Worm (Caenorhabditis elegans) whole organism, late embryonic: ENCODE measurements around the gene hot-4.

Source experiments
- T23F11.4 ChIP-seq: fragments of 200-800 bp; sonication (Bioruptor generic); optimal IDR thresholded peaks from 2 replicates; lab custom pipeline; 2018; ENCODE audit warnings: mild to moderate bottlenecking, missing genetic modification characterization, missing compliant biosample characterization
- ama-1 ChIP-seq: fragments of 150-350 bp; optimal IDR thresholded peaks from 2 replicates; lab custom pipeline; 2014
- ceh-18 ChIP-seq: sonication (generic microtip); optimal IDR thresholded peaks from 2 replicates; lab custom pipeline; 2016; ENCODE audit warnings: missing genetic modification characterization, missing compliant biosample characterization
- fkh-10 ChIP-seq: fragments of 150-350 bp; optimal IDR thresholded peaks from 2 replicates; lab custom pipeline; 2014; ENCODE audit warnings: missing biosample characterization, missing genetic modification reagents, missing genetic modification characterization
- fkh-6 ChIP-seq: sonication (generic microtip); optimal IDR thresholded peaks from 2 replicates; lab custom pipeline; 2016; ENCODE audit warnings: missing genetic modification characterization, missing compliant biosample characterization
- hlh-13 ChIP-seq: fragments of 200-800 bp; sonication (Bioruptor generic); optimal IDR thresholded peaks from 2 replicates; lab custom pipeline; 2018; ENCODE audit warnings: mild to moderate bottlenecking, missing genetic modification characterization, missing compliant biosample characterization
- nhr-11 ChIP-seq: fragments of 150-350 bp; optimal IDR thresholded peaks from 2 replicates; lab custom pipeline; 2014; ENCODE audit warnings: missing biosample characterization, missing genetic modification characterization
- nhr-232 ChIP-seq: sonication (generic microtip); optimal IDR thresholded peaks from 2 replicates; lab custom pipeline; 2016; ENCODE audit warnings: missing genetic modification characterization, missing compliant biosample characterization
- pha-2 ChIP-seq: sonication (generic microtip); optimal IDR thresholded peaks from 2 replicates; lab custom pipeline; 2017; ENCODE audit warnings: mild to moderate bottlenecking, missing genetic modification characterization, missing compliant biosample characterization
- pha-4 ChIP-seq: fragments of 150-350 bp; optimal IDR thresholded peaks from 2 replicates; lab custom pipeline; 2018; ENCODE audit warnings: missing biosample characterization, missing genetic modification reagents, missing genetic modification characterization
- pqm-1 ChIP-seq: sonication (generic microtip); optimal IDR thresholded peaks from 2 replicates; lab custom pipeline; 2016; ENCODE audit warnings: missing genetic modification characterization, missing compliant biosample characterization

DNA sequence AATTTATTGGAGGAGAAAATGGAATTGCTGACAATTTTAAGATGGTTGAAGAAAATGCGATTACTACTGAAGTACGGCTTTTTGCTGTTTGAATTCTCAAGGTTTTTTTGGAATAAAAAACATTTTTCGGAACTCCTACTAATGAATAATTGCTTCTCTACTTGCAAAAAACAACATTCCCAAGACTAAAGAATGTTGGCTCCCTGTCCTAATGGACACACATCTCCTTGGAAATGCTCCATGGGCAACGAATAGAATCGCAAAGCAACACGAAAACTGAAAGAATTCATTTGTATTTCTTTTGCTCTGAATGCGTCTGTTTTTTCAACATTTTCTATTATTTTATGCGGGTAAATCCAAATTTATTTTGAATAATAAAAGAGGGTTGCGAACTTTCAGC lies 55.7 kb downstream of the hot-4 start, which contains the start of gene C18F10.2:
- TF ChIP-seq ama-1 (lab: Kevin White, UChicago) (no peak), pha-4 (no peak), nhr-11 (tag; lab: Kevin White, UChicago) (no peak), hlh-13 (GFP tag; lab: Kevin White, UChicago) (no peak), nhr-232 (tag; lab: Kevin White, UChicago) (no peak), fkh-6 (tag; lab: Kevin White, UChicago) (no peak), pqm-1 (tag; lab: Kevin White, UChicago) (no peak), T23F11.4 (GFP tag; lab: Kevin White, UChicago) (no peak), fkh-10 (no peak), ceh-18 (no peak), pha-2 (tag; lab: Kevin White, UChicago) (no peak)
